Worm (Caenorhabditis elegans) whole organism, L3 larva: ENCODE results near the gene Y51A2B.2.
A peak's percentile ranks its signal among the peaks of the same experiment; 100 is the strongest.

ENCODE experiments used
- ceh-82 ChIP-seq: fragments of 150-350 bp; optimal IDR thresholded peaks from 2 replicates; lab custom pipeline; 2014; ENCODE audit warnings: missing biosample characterization, missing genetic modification characterization
- daf-12 ChIP-seq: fragments of 150-350 bp; optimal IDR thresholded peaks from 2 replicates; lab custom pipeline; 2014; ENCODE audit warnings: missing biosample characterization, missing genetic modification reagents, missing genetic modification characterization
- elt-1 ChIP-seq: fragments of 150-350 bp; optimal IDR thresholded peaks from 2 replicates; lab custom pipeline; 2014; ENCODE audit warnings: missing biosample characterization, missing genetic modification characterization
- eor-1 ChIP-seq, 2 experiments: fragments of 150-350 bp; optimal IDR thresholded peaks; 2 replicates each; lab custom pipeline; 2014 to 2018; ENCODE audit warnings: missing biosample characterization in 2 of 2, missing genetic modification characterization in 2 of 2
- nfya-1 ChIP-seq: sonication (generic microtip); optimal IDR thresholded peaks from 2 replicates; lab custom pipeline; 2017; ENCODE audit warnings: missing genetic modification characterization, mild to moderate bottlenecking, missing compliant biosample characterization, antibody characterized with exemption, moderate library complexity; ENCODE audit not compliant: insufficient read depth
- nhr-25 ChIP-seq: sonication (generic microtip); optimal IDR thresholded peaks from 2 replicates; lab custom pipeline; 2017; ENCODE audit warnings: missing biosample characterization, missing genetic modification characterization
- nhr-67 ChIP-seq: fragments of 150-350 bp; optimal IDR thresholded peaks from 2 replicates; lab custom pipeline; 2014; ENCODE audit warnings: missing biosample characterization, missing genetic modification characterization
- nhr-76 ChIP-seq: fragments of 150-350 bp; sonication (generic microtip); optimal IDR thresholded peaks from 5 replicates; lab custom pipeline; 2014; ENCODE audit warnings: missing biosample characterization, missing genetic modification characterization
- pha-4 ChIP-seq: fragments of 150-350 bp; optimal IDR thresholded peaks from 2 replicates; lab custom pipeline; 2014; ENCODE audit warnings: missing biosample characterization, missing genetic modification reagents, missing genetic modification characterization
- pqm-1 ChIP-seq: fragments of 150-350 bp; optimal IDR thresholded peaks from 2 replicates; lab custom pipeline; 2017; ENCODE audit warnings: missing biosample characterization, missing genetic modification characterization, inconsistent platforms
- unc-39 ChIP-seq: sonication (generic microtip); optimal IDR thresholded peaks from 4 replicates; lab custom pipeline; 2017; ENCODE audit warnings: missing biosample characterization, missing genetic modification characterization
- unc-62 ChIP-seq: fragments of 150-350 bp; sonication (generic microtip); optimal IDR thresholded peaks from 4 replicates; lab custom pipeline; 2014; ENCODE audit warnings: missing biosample characterization, missing genetic modification reagents, missing genetic modification characterization
- zag-1 ChIP-seq: fragments of 150-350 bp; optimal IDR thresholded peaks from 2 replicates; lab custom pipeline; 2014; ENCODE audit warnings: missing biosample characterization, missing genetic modification characterization

DNA sequence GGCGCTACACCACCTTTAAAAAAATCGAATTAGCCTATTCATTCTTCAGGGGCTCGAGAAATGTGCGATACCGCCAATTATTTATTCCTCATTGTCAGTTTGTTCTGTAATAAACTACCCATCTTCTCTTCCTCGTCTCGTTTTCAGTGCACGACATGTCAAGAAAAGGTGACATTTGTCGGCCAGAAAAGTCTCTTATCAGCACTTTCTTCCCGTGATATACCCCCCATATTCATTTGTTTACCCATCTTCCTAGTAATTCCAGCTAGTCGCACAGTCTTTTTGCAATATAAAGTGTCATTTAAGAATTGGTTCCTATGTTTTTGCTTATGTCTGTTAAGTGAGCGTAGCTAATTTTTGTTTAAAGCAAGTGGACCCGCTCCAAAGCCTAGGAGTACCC lies 49.8 kb upstream of the Y51A2B.2 start:
- TF ChIP-seq zag-1 (tag; lab: Kevin White, UChicago), result no peak
- no peak for TF ChIP-seq unc-62 (GFP tag; lab: Kevin White, UChicago)
- TF ChIP-seq pqm-1 (tag; lab: Kevin White, UChicago), result peak; percentile 15
- no peak for TF ChIP-seq daf-12
- TF ChIP-seq pha-4 (tag; lab: Kevin White, UChicago), result peak; percentile 9
- TF ChIP-seq nhr-67 (tag; lab: Kevin White, UChicago), result no peak
- TF ChIP-seq unc-39, result no peak
- no peak for TF ChIP-seq eor-1 (tag; optimal IDR thresholded peaks at IDR 0.05; lab: Kevin White, UChicago)
- no peak for TF ChIP-seq nhr-25 (tag; lab: Kevin White, UChicago)
- TF ChIP-seq ceh-82 (tag; lab: Kevin White, UChicago), result no peak
- TF ChIP-seq nfya-1 (tag; lab: Kevin White, UChicago), result no peak
- no peak for TF ChIP-seq nhr-76 (tag; lab: Kevin White, UChicago)
- no peak for TF ChIP-seq elt-1 (tag; lab: Kevin White, UChicago)
